Fruit fly (Drosophila melanogaster) whole organism, embryonic: ENCODE data around the gene SpdS.

Source experiments
- Atf6 ChIP-seq: fragments of 200-800 bp; sonication (Bioruptor generic); IDR thresholded peaks from 2 replicates; pipeline ENCODE4 v1.3.6; 2022; ENCODE audit warnings: missing biosample characterization, missing genetic modification characterization
- Blimp-1 ChIP-seq: fragments of 200-800 bp; sonication (Bioruptor generic); optimal IDR thresholded peaks from 3 replicates; lab custom pipeline; 2018; ENCODE audit warnings: missing biosample characterization, missing genetic modification characterization, mild to moderate bottlenecking, moderate library complexity, missing genetic modification reagents
- BtbVII ChIP-seq: fragments of 200-800 bp; sonication (Bioruptor generic); optimal IDR thresholded peaks from 3 replicates; lab custom pipeline; 2017; ENCODE audit warnings: missing biosample characterization, mild to moderate bottlenecking, missing genetic modification characterization
- CG11093 ChIP-seq: fragments of 200-800 bp; sonication (Bioruptor generic); IDR thresholded peaks from 3 replicates; pipeline ENCODE4 v1.3.6; 2022; ENCODE audit warnings: missing biosample characterization, missing genetic modification characterization
- CG11398 ChIP-seq: fragments of 200-800 bp; sonication (Bioruptor generic); optimal IDR thresholded peaks from 2 replicates; lab custom pipeline; 2016; ENCODE audit warnings: missing biosample characterization, missing genetic modification characterization
- CG11696 ChIP-seq: fragments of 200-800 bp; sonication (Bioruptor generic); IDR thresholded peaks from 2 replicates; pipeline ENCODE4 v1.3.6; 2022; ENCODE audit warnings: missing biosample characterization, missing genetic modification characterization
- CG11723 ChIP-seq: fragments of 200-800 bp; sonication (Bioruptor generic); optimal IDR thresholded peaks from 2 replicates; lab custom pipeline; 2017; ENCODE audit warnings: missing biosample characterization, mild to moderate bottlenecking, missing genetic modification characterization
- CG12659 ChIP-seq: fragments of 200-800 bp; sonication (Bioruptor generic); optimal IDR thresholded peaks from 3 replicates; lab custom pipeline; 2017; ENCODE audit warnings: mild to moderate bottlenecking, missing biosample characterization, missing genetic modification reagents, missing genetic modification characterization
- CG12769 ChIP-seq: fragments of 200-800 bp; sonication (Bioruptor generic); optimal IDR thresholded peaks from 2 replicates; lab custom pipeline; 2019; ENCODE audit warnings: missing biosample characterization, mild to moderate bottlenecking, missing genetic modification characterization, moderate library complexity
- CG15073 ChIP-seq: fragments of 200-800 bp; sonication (Bioruptor generic); optimal IDR thresholded peaks from 2 replicates; lab custom pipeline; 2016; ENCODE audit warnings: missing biosample characterization, missing genetic modification characterization
- CG17802 ChIP-seq: fragments of 200-800 bp; sonication (Bioruptor generic); optimal IDR thresholded peaks from 2 replicates; lab custom pipeline; 2018; ENCODE audit warnings: missing biosample characterization, mild to moderate bottlenecking, missing genetic modification characterization, moderate library complexity
- CG18262 ChIP-seq: fragments of 200-800 bp; optimal IDR thresholded peaks from 3 replicates; lab custom pipeline; 2019; ENCODE audit warnings: missing biosample characterization, mild to moderate bottlenecking, missing genetic modification characterization, moderate library complexity
- CG18764 ChIP-seq: fragments of 200-800 bp; sonication (Bioruptor generic); optimal IDR thresholded peaks from 3 replicates; lab custom pipeline; 2016; ENCODE audit warnings: missing biosample characterization, missing genetic modification characterization
- CG2129 ChIP-seq: fragments of 200-800 bp; sonication (Bioruptor generic); IDR thresholded peaks from 2 replicates; pipeline ENCODE4 v1.3.6; 2022; ENCODE audit warnings: missing biosample characterization, missing genetic modification characterization; ENCODE audit not compliant: partially characterized antibody
- CG31441 ChIP-seq: fragments of 200-800 bp; sonication (Bioruptor generic); IDR thresholded peaks from 2 replicates; pipeline ENCODE4 v1.3.6; 2022; ENCODE audit warnings: missing biosample characterization, missing genetic modification characterization
- CG42726 ChIP-seq: fragments of 200-800 bp; sonication (Bioruptor generic); IDR thresholded peaks from 2 replicates; pipeline ENCODE4 v1.3.6; 2022; ENCODE audit warnings: missing biosample characterization, missing genetic modification characterization; ENCODE audit not compliant: partially characterized antibody
- CG4328 ChIP-seq: fragments of 200-800 bp; sonication (Bioruptor generic); optimal IDR thresholded peaks from 3 replicates; lab custom pipeline; 2017; ENCODE audit warnings: missing biosample characterization, missing genetic modification reagents, missing genetic modification characterization
- CG4854 ChIP-seq: fragments of 200-800 bp; sonication (Bioruptor generic); optimal IDR thresholded peaks from 2 replicates; lab custom pipeline; 2016; ENCODE audit warnings: missing biosample characterization, missing genetic modification characterization, inconsistent platforms
- CG6791 ChIP-seq: fragments of 200-800 bp; sonication (Bioruptor generic); IDR thresholded peaks from 3 replicates; pipeline ENCODE4 v1.3.6; 2022; ENCODE audit warnings: missing biosample characterization, missing genetic modification characterization; ENCODE audit not compliant: partially characterized antibody
- CG8478 ChIP-seq: fragments of >200 bp; optimal IDR thresholded peaks from 2 replicates; lab custom pipeline; 2018
- CG9876 ChIP-seq: fragments of 200-800 bp; sonication (Bioruptor generic); optimal IDR thresholded peaks from 2 replicates; lab custom pipeline; 2016; ENCODE audit warnings: missing biosample characterization, missing genetic modification characterization
- Fer1 ChIP-seq: fragments of 200-800 bp; sonication (Bioruptor generic); optimal IDR thresholded peaks from 2 replicates; lab custom pipeline; 2017; ENCODE audit warnings: missing biosample characterization, mild to moderate bottlenecking, missing genetic modification characterization
- Hr3 ChIP-seq: fragments of 200-800 bp; sonication (Bioruptor generic); optimal IDR thresholded peaks from 3 replicates; lab custom pipeline; 2016; ENCODE audit warnings: missing biosample characterization, missing genetic modification characterization
- Med ChIP-seq: fragments of 200-800 bp; sonication (Bioruptor generic); peaks from one replicate; lab custom pipeline; 2016; ENCODE audit warnings: missing biosample characterization, missing genetic modification characterization, mild to moderate bottlenecking, inconsistent platforms, moderate library complexity
- Mrtf ChIP-seq: fragments of 200-800 bp; sonication (Bioruptor generic); IDR thresholded peaks from 3 replicates; pipeline ENCODE4 v1.3.6; 2022; ENCODE audit warnings: missing biosample characterization, missing genetic modification characterization
- NFAT ChIP-seq: fragments of 200-800 bp; sonication (Bioruptor generic); IDR thresholded peaks from 2 replicates; pipeline ENCODE4 v1.3.6; 2022; ENCODE audit warnings: missing biosample characterization, missing genetic modification characterization
- NK7.1 ChIP-seq: fragments of 200-800 bp; sonication (Bioruptor generic); optimal IDR thresholded peaks from 3 replicates; lab custom pipeline; 2016; ENCODE audit warnings: missing biosample characterization, missing genetic modification characterization
- Neu2 ChIP-seq: fragments of 200-800 bp; sonication (Bioruptor generic); optimal IDR thresholded peaks from 3 replicates; lab custom pipeline; 2016; ENCODE audit warnings: missing biosample characterization, missing genetic modification characterization, borderline replicate concordance
- Nf-YB ChIP-seq: fragments of 200-800 bp; sonication (Bioruptor generic); optimal IDR thresholded peaks from 3 replicates; lab custom pipeline; 2019; ENCODE audit warnings: missing biosample characterization, mild to moderate bottlenecking, missing genetic modification characterization, moderate library complexity
- Poxn ChIP-seq: fragments of 200-800 bp; sonication (Bioruptor generic); IDR thresholded peaks from 2 replicates; pipeline ENCODE4 v1.3.6; 2022; ENCODE audit warnings: missing biosample characterization, missing genetic modification characterization
- Sox102F ChIP-seq: fragments of 200-800 bp; sonication (Bioruptor generic); optimal IDR thresholded peaks from 2 replicates; lab custom pipeline; 2018; ENCODE audit warnings: missing biosample characterization, mild to moderate bottlenecking, missing genetic modification characterization, moderate library complexity
- ac ChIP-seq: fragments of 200-800 bp; sonication (Bioruptor generic); optimal IDR thresholded peaks from 3 replicates; lab custom pipeline; 2017; ENCODE audit warnings: missing biosample characterization, mild to moderate bottlenecking, missing genetic modification characterization
- ara ChIP-seq: fragments of 200-800 bp; sonication (Bioruptor generic); IDR thresholded peaks from 2 replicates; pipeline ENCODE4 v1.3.6; 2022; ENCODE audit warnings: missing biosample characterization, missing genetic modification characterization
- bab2 ChIP-seq: fragments of 200-800 bp; sonication (Bioruptor generic); optimal IDR thresholded peaks from 2 replicates; lab custom pipeline; 2016; ENCODE audit warnings: missing biosample characterization, missing genetic modification characterization
- crp ChIP-seq, 2 experiments: fragments of 200-800 bp; sonication (Bioruptor generic); optimal IDR thresholded peaks; 2 replicates in 1 of 2; 3 replicates in 1 of 2; lab custom pipeline; 2017; ENCODE audit warnings: missing biosample characterization in 2 of 2, missing genetic modification characterization in 2 of 2, mild to moderate bottlenecking in 1 of 2, moderate library complexity in 1 of 2
- cwo ChIP-seq: fragments of 200-800 bp; sonication (Bioruptor generic); optimal IDR thresholded peaks from 3 replicates; lab custom pipeline; 2017; ENCODE audit warnings: missing biosample characterization, missing genetic modification characterization, mild to moderate bottlenecking, moderate library complexity, missing genetic modification reagents
- ewg ChIP-seq: fragments of 200-800 bp; sonication (Bioruptor generic); optimal IDR thresholded peaks from 3 replicates; lab custom pipeline; 2017; ENCODE audit warnings: mild to moderate bottlenecking, missing biosample characterization, missing genetic modification reagents, missing genetic modification characterization
- fru ChIP-seq: fragments of >200 bp; optimal IDR thresholded peaks from 2 replicates; lab custom pipeline; 2017
- fu2 ChIP-seq: fragments of 200-800 bp; sonication (Bioruptor generic); optimal IDR thresholded peaks from 2 replicates; lab custom pipeline; 2016; ENCODE audit warnings: missing biosample characterization, missing genetic modification characterization
- gem ChIP-seq: fragments of 200-800 bp; sonication (Bioruptor generic); optimal IDR thresholded peaks from 2 replicates; lab custom pipeline; 2019; ENCODE audit warnings: missing biosample characterization, mild to moderate bottlenecking, missing genetic modification characterization, moderate library complexity
- gsb-n ChIP-seq: fragments of 200-800 bp; sonication (Bioruptor generic); optimal IDR thresholded peaks from 3 replicates; lab custom pipeline; 2018; ENCODE audit warnings: missing biosample characterization, mild to moderate bottlenecking, missing genetic modification characterization
- ind ChIP-seq: fragments of 200-800 bp; sonication (Bioruptor generic); optimal IDR thresholded peaks from 3 replicates; lab custom pipeline; 2016; ENCODE audit warnings: missing biosample characterization, missing genetic modification characterization
- jumu ChIP-seq: fragments of 200-800 bp; sonication (Bioruptor generic); optimal IDR thresholded peaks from 3 replicates; lab custom pipeline; 2016; ENCODE audit warnings: missing biosample characterization, missing genetic modification characterization
- kah ChIP-seq: fragments of 200-800 bp; sonication (Bioruptor generic); optimal IDR thresholded peaks from 2 replicates; lab custom pipeline; 2018; ENCODE audit warnings: missing biosample characterization, mild to moderate bottlenecking, missing genetic modification characterization
- ken ChIP-seq: fragments of 200-800 bp; sonication (Bioruptor generic); IDR thresholded peaks from 3 replicates; pipeline ENCODE4 v1.3.6; 2022; ENCODE audit warnings: missing biosample characterization, missing genetic modification characterization
- mam ChIP-seq: fragments of 200-800 bp; sonication (Bioruptor generic); optimal IDR thresholded peaks from 3 replicates; lab custom pipeline; 2016; ENCODE audit warnings: missing biosample characterization, missing genetic modification characterization
- mld ChIP-seq: fragments of 200-800 bp; sonication (Bioruptor generic); IDR thresholded peaks from 3 replicates; pipeline ENCODE4 v1.3.6; 2022; ENCODE audit warnings: missing biosample characterization, missing genetic modification characterization; ENCODE audit not compliant: partially characterized antibody
- odd ChIP-seq: fragments of 200-800 bp; sonication (Bioruptor generic); optimal IDR thresholded peaks from 2 replicates; lab custom pipeline; 2017; ENCODE audit warnings: missing biosample characterization, mild to moderate bottlenecking, missing genetic modification characterization
- ssp ChIP-seq: fragments of 200-800 bp; sonication (Bioruptor generic); IDR thresholded peaks from 2 replicates; pipeline ENCODE4 v1.3.6; 2022; ENCODE audit warnings: missing biosample characterization, missing genetic modification characterization

The SpdS gene

dm6 chr3R:9626880-9627401, 4.5 kb upstream of the SpdS start, which contains the start of the genes CG9427 and CG8319 (continued):
- TF ChIP-seq CG15073 (GFP tag; lab: Kevin White, UChicago) (no peak), bab2 (peak; percentile 42), Nf-YB (peak; percentile 50)

dm6 chr3R:9628036-9628435, 3.4 kb upstream of the SpdS start:
- TF ChIP-seq mld (GFP tag; lab: Robert Waterston, UW) (0 out of 3 replicates have a peak, but pooled peaks have one; percentile 18), mam (GFP tag; lab: Kevin White, UChicago) (no peak), CG18262 (tag; lab: Kevin White, UChicago) (no peak), BtbVII (no peak), ewg (GFP tag; lab: Kevin White, UChicago) (no peak), CG2129 (GFP tag; lab: Robert Waterston, UW) (no peak), Hr3 (GFP tag; lab: Kevin White, UChicago) (no peak), CG4328 (GFP tag; lab: Kevin White, UChicago) (no peak), CG12769 (no peak), NK7.1 (no peak), ssp (GFP tag; lab: Robert Waterston, UW) (no peak), CG17802 (no peak), CG42726 (GFP tag; lab: Robert Waterston, UW) (no peak; the same call in 1 of the 2 replicates), kah (peak; percentile 68), NFAT (GFP tag; lab: Robert Waterston, UW) (no peak), Mrtf (GFP tag; lab: Robert Waterston, UW) (no peak), ac (GFP tag; lab: Kevin White, UChicago) (no peak), Fer1 (GFP tag; lab: Kevin White, UChicago) (no peak), jumu (GFP tag; lab: Kevin White, UChicago) (no peak), CG11093 (GFP tag; lab: Robert Waterston, UW) (0 out of 3 replicates have a peak, but pooled peaks have one; percentile 22), CG6791 (GFP tag; lab: Robert Waterston, UW) (0 out of 3 replicates have a peak, but pooled peaks have one; percentile 34), CG8478 (lab: Kevin White, UChicago) (no peak), fu2 (GFP tag; lab: Kevin White, UChicago) (no peak), CG12659 (no peak), Poxn (no peak), ind (GFP tag; lab: Kevin White, UChicago) (no peak), Neu2 (GFP tag; lab: Kevin White, UChicago) (no peak), CG11398 (GFP tag; lab: Kevin White, UChicago) (no peak), ara (GFP tag; lab: Robert Waterston, UW) (0 out of 2 replicates have a peak, but pooled peaks have one; percentile 25), Atf6 (peak; percentile 23; the same call in 1 of the 2 replicates), CG31441 (GFP tag; lab: Robert Waterston, UW) (no peak), crp (GFP tag; optimal IDR thresholded peaks at IDR 0.05; lab: Kevin White, UChicago) (no peak), odd (GFP tag; lab: Kevin White, UChicago) (no peak), gsb-n (tag; lab: Kevin White, UChicago) (no peak), CG11696 (no peak), CG4854 (GFP tag; lab: Kevin White, UChicago) (no peak), CG18764 (GFP tag; lab: Kevin White, UChicago) (no peak), CG9876 (no peak), cwo (GFP tag; lab: Kevin White, UChicago) (no peak), Med (GFP tag; lab: Kevin White, UChicago) (peak; percentile 67), Sox102F (no peak), fru (lab: Kevin White, UChicago) (no peak), Blimp-1 (GFP tag; lab: Kevin White, UChicago) (no peak), gem (tag; lab: Kevin White, UChicago) (no peak), CG11723 (no peak), ken (GFP tag; lab: Robert Waterston, UW) (no peak)
